Worm (Caenorhabditis elegans) whole organism, young adult: ENCODE results near the gene F34H10.4.

Source experiments
- B0035.1 ChIP-seq: sonication (generic microtip); optimal IDR thresholded peaks from 2 replicates; lab custom pipeline; 2016; ENCODE audit warnings: missing genetic modification characterization, mild to moderate bottlenecking, missing compliant biosample characterization, missing genotype, missing genetic modification reagents
- C06A6.2 ChIP-seq: fragments of 200-800 bp; sonication (Bioruptor generic); conservative IDR thresholded peaks from 2 replicates; pipeline ENCODE4 v1.3.6; 2022; ENCODE audit warnings: missing genetic modification characterization, missing compliant biosample characterization
- F37B4.10 ChIP-seq: fragments of 200-800 bp; sonication (Bioruptor generic); IDR thresholded peaks from 2 replicates; pipeline ENCODE4 v1.3.6; 2022; ENCODE audit warnings: missing genetic modification characterization, missing compliant biosample characterization
- F39B2.1 ChIP-seq: fragments of 200-800 bp; sonication (Bioruptor generic); IDR thresholded peaks from 2 replicates; pipeline ENCODE4 v1.3.6; 2022; ENCODE audit warnings: missing genetic modification reagents, missing genetic modification characterization, missing compliant biosample characterization
- F49E8.2 ChIP-seq: sonication (generic microtip); optimal IDR thresholded peaks from 3 replicates; lab custom pipeline; 2017; ENCODE audit warnings: missing genetic modification characterization, mild to moderate bottlenecking, missing compliant biosample characterization, antibody characterized with exemption, moderate library complexity; ENCODE audit not compliant: insufficient read depth
- F57A8.1 ChIP-seq: fragments of 200-800 bp; sonication (Bioruptor generic); optimal IDR thresholded peaks from 2 replicates; lab custom pipeline; 2018; ENCODE audit warnings: mild to moderate bottlenecking, missing genetic modification characterization, moderate library complexity, missing compliant biosample characterization
- K11D2.4 ChIP-seq: fragments of 200-800 bp; sonication (Bioruptor generic); IDR thresholded peaks from 2 replicates; pipeline ENCODE4 v1.3.6; 2022; ENCODE audit warnings: missing genetic modification reagents, missing genetic modification characterization, missing compliant biosample characterization
- Y53F4B.3 ChIP-seq: fragments of 200-800 bp; sonication (Bioruptor generic); IDR thresholded peaks from 2 replicates; pipeline ENCODE4 v1.3.6; 2022; ENCODE audit warnings: missing genetic modification reagents, missing genetic modification characterization, missing compliant biosample characterization
- Y53G8AR.9 ChIP-seq: fragments of 200-800 bp; sonication (Bioruptor generic); conservative IDR thresholded peaks from 2 replicates; pipeline ENCODE4 v1.3.6; 2022; ENCODE audit warnings: missing genetic modification reagents, missing genetic modification characterization, missing compliant biosample characterization
- Y56A3A.18 ChIP-seq: fragments of 200-800 bp; sonication (Bioruptor generic); IDR thresholded peaks from 2 replicates; pipeline ENCODE4 v1.3.6; 2022; ENCODE audit warnings: missing genetic modification reagents, missing genetic modification characterization, missing compliant biosample characterization
- Y79H2A.3 ChIP-seq: fragments of 200-800 bp; sonication (Bioruptor generic); conservative IDR thresholded peaks from 2 replicates; pipeline ENCODE4 v1.3.6; 2022; ENCODE audit warnings: missing genetic modification reagents, missing genetic modification characterization, missing compliant biosample characterization
- ZK185.1 ChIP-seq: sonication (generic microtip); optimal IDR thresholded peaks from 2 replicates; lab custom pipeline; 2016; ENCODE audit warnings: mild to moderate bottlenecking, missing genetic modification characterization, missing compliant biosample characterization; ENCODE audit not compliant: poor library complexity, severe bottlenecking
- athp-1 ChIP-seq: sonication (generic microtip); optimal IDR thresholded peaks from 2 replicates; lab custom pipeline; 2017; ENCODE audit warnings: mild to moderate bottlenecking, missing genetic modification characterization, missing compliant biosample characterization
- attf-3 ChIP-seq: fragments of 200-800 bp; sonication (Bioruptor generic); conservative IDR thresholded peaks from 2 replicates; pipeline ENCODE4 v1.3.6; 2022; ENCODE audit warnings: missing genetic modification reagents, missing genetic modification characterization, missing compliant biosample characterization
- ccch-3 ChIP-seq: fragments of 200-800 bp; sonication (Bioruptor generic); optimal IDR thresholded peaks from 2 replicates; lab custom pipeline; 2018; ENCODE audit warnings: mild to moderate bottlenecking, missing genetic modification characterization, missing compliant biosample characterization
- cebp-2 ChIP-seq: fragments of 200-800 bp; sonication (Bioruptor generic); IDR thresholded peaks from 2 replicates; pipeline ENCODE4 v1.3.6; 2022; ENCODE audit warnings: missing genetic modification characterization, missing compliant biosample characterization
- ceh-100 ChIP-seq: fragments of 200-800 bp; sonication (Bioruptor generic); IDR thresholded peaks from 2 replicates; pipeline ENCODE4 v1.3.6; 2022; ENCODE audit warnings: missing genetic modification reagents, missing genetic modification characterization, missing compliant biosample characterization
- ceh-79 ChIP-seq: sonication (generic microtip); optimal IDR thresholded peaks from 2 replicates; lab custom pipeline; 2017; ENCODE audit warnings: mild to moderate bottlenecking, missing genetic modification characterization, missing compliant biosample characterization
- egl-18 ChIP-seq: fragments of 200-800 bp; sonication (Bioruptor generic); IDR thresholded peaks from 2 replicates; pipeline ENCODE4 v1.3.6; 2022; ENCODE audit warnings: missing genetic modification reagents, missing genetic modification characterization, missing compliant biosample characterization
- egl-44 ChIP-seq: fragments of 200-800 bp; sonication (Bioruptor generic); IDR thresholded peaks from 2 replicates; pipeline ENCODE4 v1.3.6; 2022; ENCODE audit warnings: missing genetic modification reagents, missing genetic modification characterization, missing compliant biosample characterization
- ets-4 ChIP-seq: fragments of 200-800 bp; sonication (Bioruptor generic); optimal IDR thresholded peaks from 2 replicates; lab custom pipeline; 2018; ENCODE audit warnings: mild to moderate bottlenecking, missing genetic modification characterization, missing compliant biosample characterization
- hlh-26 ChIP-seq: fragments of 200-800 bp; sonication (Bioruptor generic); conservative IDR thresholded peaks from 2 replicates; pipeline ENCODE4 v1.3.6; 2022; ENCODE audit warnings: missing genetic modification reagents, missing genetic modification characterization, missing compliant biosample characterization
- hrde-1 ChIP-seq: sonication (generic microtip); optimal IDR thresholded peaks from 2 replicates; lab custom pipeline; 2016; ENCODE audit warnings: missing genetic modification characterization, mild to moderate bottlenecking, missing compliant biosample characterization, moderate library complexity, missing genotype, missing genetic modification reagents, borderline replicate concordance
- hsf-1 ChIP-seq: fragments of 200-800 bp; sonication (Bioruptor generic); IDR thresholded peaks from 2 replicates; pipeline ENCODE4 v1.3.6; 2022; ENCODE audit warnings: missing genetic modification reagents, missing genetic modification characterization, missing compliant biosample characterization
- lin-40 ChIP-seq: sonication (generic microtip); optimal IDR thresholded peaks from 2 replicates; lab custom pipeline; 2016; ENCODE audit warnings: missing genetic modification characterization, mild to moderate bottlenecking, missing compliant biosample characterization, missing genotype, missing genetic modification reagents
- madf-10 ChIP-seq: sonication (generic microtip); optimal IDR thresholded peaks from 2 replicates; lab custom pipeline; 2016; ENCODE audit warnings: mild to moderate bottlenecking, missing genetic modification characterization, missing compliant biosample characterization
- mcd-1 ChIP-seq: fragments of 200-800 bp; sonication (Bioruptor generic); IDR thresholded peaks from 2 replicates; pipeline ENCODE4 v1.3.6; 2022; ENCODE audit warnings: missing genetic modification reagents, missing genetic modification characterization, missing compliant biosample characterization
- mes-4 ChIP-seq: sonication (generic microtip); optimal IDR thresholded peaks from 2 replicates; lab custom pipeline; 2016; ENCODE audit warnings: missing genotype, missing genetic modification characterization, missing compliant biosample characterization
- nfya-2 ChIP-seq: fragments of 200-800 bp; sonication (Bioruptor generic); IDR thresholded peaks from 2 replicates; pipeline ENCODE4 v1.3.6; 2022; ENCODE audit warnings: missing genetic modification reagents, missing genetic modification characterization, missing compliant biosample characterization
- nhr-120 ChIP-seq: fragments of 200-800 bp; sonication (Bioruptor generic); IDR thresholded peaks from 2 replicates; pipeline ENCODE4 v1.3.6; 2022; ENCODE audit warnings: missing genetic modification characterization, missing compliant biosample characterization
- nhr-27 ChIP-seq: fragments of 200-800 bp; sonication (Bioruptor generic); optimal IDR thresholded peaks from 2 replicates; lab custom pipeline; 2018; ENCODE audit warnings: mild to moderate bottlenecking, missing genetic modification characterization, moderate library complexity, missing compliant biosample characterization
- nhr-80 ChIP-seq: sonication (generic microtip); optimal IDR thresholded peaks from 2 replicates; lab custom pipeline; 2016; ENCODE audit warnings: missing genetic modification characterization, missing compliant biosample characterization
- pha-4 ChIP-seq: fragments of 150-350 bp; sonication (generic microtip); optimal IDR thresholded peaks from 2 replicates; lab custom pipeline; 2014; ENCODE audit warnings: missing biosample characterization, missing genetic modification reagents, missing genetic modification characterization
- snpc-1.3 ChIP-seq: sonication (generic microtip); optimal IDR thresholded peaks from 2 replicates; lab custom pipeline; 2017; ENCODE audit warnings: missing genetic modification characterization, mild to moderate bottlenecking, missing compliant biosample characterization, antibody characterized with exemption, moderate library complexity, missing genotype, missing genetic modification reagents; ENCODE audit not compliant: insufficient read depth
- snpc-4 ChIP-seq, 5 experiments: fragments of 150-350 bp in 1 of 5; sonication (generic microtip) in 4 of 5; optimal IDR thresholded peaks; 2 replicates each; lab custom pipeline; 2014 to 2018; ENCODE audit warnings: missing genetic modification characterization in 5 of 5, missing biosample characterization in 3 of 5, antibody characterized with exemption in 2 of 5, mild to moderate bottlenecking in 2 of 5, missing compliant biosample characterization in 2 of 5, missing genotype in 2 of 5, moderate library complexity in 2 of 5, missing genetic modification reagents in 1 of 5
- tbx-9 ChIP-seq: sonication (generic microtip); optimal IDR thresholded peaks from 2 replicates; lab custom pipeline; 2016; ENCODE audit warnings: borderline replicate concordance, missing genetic modification characterization, inconsistent platforms, missing compliant biosample characterization
- tlf-1 ChIP-seq: fragments of 200-800 bp; sonication (Bioruptor generic); optimal IDR thresholded peaks from 2 replicates; lab custom pipeline; 2018; ENCODE audit warnings: mild to moderate bottlenecking, missing genetic modification characterization, missing compliant biosample characterization

F34H10.4 gene

ce11 chrX:9676788-9677454 is 28.6 kb downstream of the F34H10.4 start:
- TF ChIP-seq tbx-9 (no peak), mes-4 (tag; lab: Kevin White, UChicago) (no peak), F39B2.1 (GFP tag; lab: Robert Waterston, UW) (no peak), B0035.1 (tag; lab: Kevin White, UChicago) (no peak), Y53F4B.3 (GFP tag; lab: Robert Waterston, UW) (no peak), hsf-1 (GFP tag; lab: Robert Waterston, UW) (no peak), lin-40 (tag; lab: Kevin White, UChicago) (no peak), mcd-1 (GFP tag; lab: Robert Waterston, UW) (no peak), ets-4 (GFP tag; lab: Kevin White, UChicago) (no peak), Y53G8AR.9 (GFP tag; lab: Robert Waterston, UW) (no peak), nhr-80 (tag; lab: Kevin White, UChicago) (no peak), ZK185.1 (no peak), hrde-1 (tag; lab: Kevin White, UChicago) (no peak), cebp-2 (GFP tag; lab: Robert Waterston, UW) (no peak), C06A6.2 (GFP tag; lab: Robert Waterston, UW) (no peak), pha-4 (tag; lab: Kevin White, UChicago) (no peak), F57A8.1 (GFP tag; lab: Kevin White, UChicago) (no peak)

DNA sequence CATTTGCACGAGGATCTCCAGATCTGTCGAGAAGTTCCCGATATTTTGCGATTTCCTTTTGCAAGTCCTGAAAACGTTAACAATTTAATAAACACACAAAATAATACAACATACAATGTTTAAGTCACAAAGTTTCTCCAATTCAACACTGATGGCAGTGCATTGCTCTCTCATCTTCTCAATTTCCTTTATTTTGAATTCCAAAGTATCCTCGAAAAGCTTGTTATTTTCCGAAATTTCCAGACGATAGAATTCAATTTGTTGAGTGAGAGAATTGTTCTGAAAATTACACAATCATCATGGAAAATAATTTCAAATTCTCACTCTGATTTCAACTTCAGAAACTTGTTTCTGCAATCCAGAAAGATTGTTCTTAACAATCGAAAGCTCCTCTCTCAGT is 29.6 kb downstream of the F34H10.4 start:
- TF ChIP-seq tlf-1 (GFP tag; lab: Kevin White, UChicago) (no peak), F57A8.1 (GFP tag; lab: Kevin White, UChicago) (no peak), madf-10 (tag; lab: Kevin White, UChicago) (no peak), Y53F4B.3 (GFP tag; lab: Robert Waterston, UW) (no peak), Y79H2A.3 (GFP tag; lab: Robert Waterston, UW) (no peak), nfya-2 (GFP tag; lab: Robert Waterston, UW) (no peak), ceh-79 (tag; lab: Kevin White, UChicago) (no peak), snpc-4 (GFP tag; optimal IDR thresholded peaks at IDR 0.05; lab: Kevin White, UChicago) (no peak), snpc-4 (tag; optimal IDR thresholded peaks at IDR 0.05; lab: Kevin White, UChicago) (no peak), pha-4 (tag; lab: Kevin White, UChicago) (no peak)

DNA sequence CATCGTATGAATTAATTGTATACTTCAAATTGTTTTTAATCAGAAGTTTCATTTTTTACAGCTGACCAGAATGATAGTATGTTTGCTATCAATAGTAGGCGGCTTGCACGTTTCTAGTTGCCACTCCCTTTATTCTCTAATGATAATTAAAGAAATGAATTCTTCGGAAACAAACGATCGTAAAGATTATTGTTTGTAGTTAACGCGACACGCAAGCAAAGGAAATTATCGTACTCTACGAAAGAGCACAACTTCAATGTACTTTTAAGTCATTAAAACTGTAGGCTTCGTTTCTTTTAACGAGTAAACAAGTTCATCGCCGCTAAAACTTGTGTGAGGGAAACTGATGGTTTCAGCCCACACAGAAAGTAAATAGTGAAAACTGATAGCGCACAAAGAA is 31.1 kb downstream of the F34H10.4 start:
- TF ChIP-seq ccch-3 (GFP tag; lab: Kevin White, UChicago) (no peak), snpc-1.3 (no peak), egl-18 (no peak), F37B4.10 (GFP tag; lab: Robert Waterston, UW) (no peak), K11D2.4 (GFP tag; lab: Robert Waterston, UW) (no peak), nhr-80 (tag; lab: Kevin White, UChicago) (no peak), hlh-26 (GFP tag; lab: Robert Waterston, UW) (no peak), nhr-120 (GFP tag; lab: Robert Waterston, UW) (no peak), attf-3 (GFP tag; lab: Robert Waterston, UW) (no peak), ceh-79 (tag; lab: Kevin White, UChicago) (no peak), ceh-100 (GFP tag; lab: Robert Waterston, UW) (no peak), athp-1 (tag; lab: Kevin White, UChicago) (no peak), nhr-27 (tag; lab: Kevin White, UChicago) (no peak), F49E8.2 (tag; lab: Kevin White, UChicago) (no peak), egl-44 (GFP tag; lab: Robert Waterston, UW) (no peak), Y56A3A.18 (GFP tag; lab: Robert Waterston, UW) (no peak)
